Fruit fly (Drosophila melanogaster) whole organism, embryonic: ENCODE data around the gene CG10510.

ENCODE experiments used
- ATbp ChIP-seq: fragments of 200-800 bp; sonication (Bioruptor generic); optimal IDR thresholded peaks from 2 replicates; lab custom pipeline; 2017; ENCODE audit warnings: missing biosample characterization, mild to moderate bottlenecking, missing genetic modification characterization, missing genetic modification reagents
- Adf1 ChIP-seq: fragments of 200-800 bp; sonication (Bioruptor generic); IDR thresholded peaks from 2 replicates; pipeline ENCODE4 v1.3.6; 2022; ENCODE audit warnings: missing biosample characterization, missing genetic modification characterization
- BEAF-32 ChIP-seq: fragments of 200-800 bp; sonication (Bioruptor generic); optimal IDR thresholded peaks from 3 replicates; lab custom pipeline; 2017; ENCODE audit warnings: missing biosample characterization, missing genetic modification characterization, mild to moderate bottlenecking, moderate library complexity, missing genetic modification reagents
- CG10147 ChIP-seq: fragments of 200-800 bp; sonication (Bioruptor generic); optimal IDR thresholded peaks from 2 replicates; lab custom pipeline; 2019; ENCODE audit warnings: missing biosample characterization, mild to moderate bottlenecking, missing genetic modification characterization, moderate library complexity
- CG10959 ChIP-seq: fragments of 200-800 bp; sonication (Bioruptor generic); IDR thresholded peaks from 2 replicates; pipeline ENCODE4 v1.3.6; 2022; ENCODE audit warnings: missing biosample characterization, missing genetic modification characterization
- CG11456 ChIP-seq: fragments of 200-800 bp; sonication (Bioruptor generic); IDR thresholded peaks from 3 replicates; pipeline ENCODE4 v1.3.6; 2022; ENCODE audit warnings: missing biosample characterization, missing genetic modification characterization
- CG11723 ChIP-seq: fragments of 200-800 bp; sonication (Bioruptor generic); optimal IDR thresholded peaks from 2 replicates; lab custom pipeline; 2017; ENCODE audit warnings: missing biosample characterization, mild to moderate bottlenecking, missing genetic modification characterization
- CG15514 ChIP-seq: fragments of 200-800 bp; sonication (Bioruptor generic); optimal IDR thresholded peaks from 3 replicates; lab custom pipeline; 2017; ENCODE audit warnings: missing biosample characterization, missing genetic modification characterization, mild to moderate bottlenecking, moderate library complexity, missing genetic modification reagents
- CG17802 ChIP-seq: fragments of 200-800 bp; sonication (Bioruptor generic); optimal IDR thresholded peaks from 2 replicates; lab custom pipeline; 2018; ENCODE audit warnings: missing biosample characterization, mild to moderate bottlenecking, missing genetic modification characterization, moderate library complexity
- CG17829 ChIP-seq: fragments of 200-800 bp; optimal IDR thresholded peaks from 2 replicates; lab custom pipeline; 2019; ENCODE audit warnings: missing biosample characterization, mild to moderate bottlenecking, missing genetic modification characterization, moderate library complexity
- CG31224 ChIP-seq: fragments of 200-800 bp; sonication (Bioruptor generic); IDR thresholded peaks from 2 replicates; pipeline ENCODE4 v1.3.6; 2022; ENCODE audit warnings: missing biosample characterization, missing genetic modification characterization
- CG33213 ChIP-seq: fragments of 200-800 bp; sonication (Bioruptor generic); optimal IDR thresholded peaks from 3 replicates; lab custom pipeline; 2016; ENCODE audit warnings: missing biosample characterization, missing genetic modification characterization
- CG33557 ChIP-seq: fragments of 200-800 bp; sonication (Bioruptor generic); optimal IDR thresholded peaks from 2 replicates; lab custom pipeline; 2019; ENCODE audit warnings: missing biosample characterization, mild to moderate bottlenecking, missing genetic modification characterization, moderate library complexity
- CG4404 ChIP-seq: fragments of 200-800 bp; sonication (Bioruptor generic); IDR thresholded peaks from 2 replicates; pipeline ENCODE4 v1.3.6; 2022; ENCODE audit warnings: missing biosample characterization, missing genetic modification characterization
- CG5953 ChIP-seq: fragments of 200-800 bp; sonication (Bioruptor generic); IDR thresholded peaks from 2 replicates; pipeline ENCODE4 v1.3.6; 2022; ENCODE audit warnings: missing biosample characterization, missing genetic modification characterization
- CG6689 ChIP-seq: fragments of 200-800 bp; sonication (Bioruptor generic); IDR thresholded peaks from 2 replicates; pipeline ENCODE4 v1.3.6; 2022; ENCODE audit warnings: missing biosample characterization, missing genetic modification characterization
- CG7357 ChIP-seq: fragments of 200-800 bp; sonication (Bioruptor generic); IDR thresholded peaks from 3 replicates; pipeline ENCODE4 v1.3.6; 2022; ENCODE audit warnings: missing biosample characterization, missing genetic modification characterization
- CG7786 ChIP-seq: fragments of 200-800 bp; sonication (Bioruptor generic); optimal IDR thresholded peaks from 2 replicates; lab custom pipeline; 2016; ENCODE audit warnings: missing biosample characterization, missing genetic modification characterization
- CG8089 ChIP-seq: fragments of 200-800 bp; sonication (Bioruptor generic); optimal IDR thresholded peaks from 3 replicates; lab custom pipeline; 2016; ENCODE audit warnings: missing biosample characterization, missing genetic modification characterization
- Chrac-16 ChIP-seq: fragments of 200-800 bp; sonication (Bioruptor generic); optimal IDR thresholded peaks from 3 replicates; lab custom pipeline; 2016; ENCODE audit warnings: missing biosample characterization, missing genetic modification characterization
- Dip2 ChIP-seq: fragments of 200-800 bp; sonication (Bioruptor generic); IDR thresholded peaks from 2 replicates; pipeline ENCODE4 v1.3.6; 2022; ENCODE audit warnings: missing biosample characterization, missing genetic modification characterization
- Gug ChIP-seq: fragments of 200-800 bp; sonication (Bioruptor generic); IDR thresholded peaks from 4 replicates; pipeline ENCODE4 v1.3.6; 2022; ENCODE audit warnings: missing biosample characterization, missing genetic modification characterization
- H15 ChIP-seq: fragments of 200-800 bp; sonication (Bioruptor generic); IDR thresholded peaks from 3 replicates; pipeline ENCODE4 v1.3.6; 2022; ENCODE audit warnings: missing biosample characterization, missing genetic modification characterization
- HmgD ChIP-seq: fragments of 200-800 bp; sonication (Bioruptor generic); optimal IDR thresholded peaks from 3 replicates; lab custom pipeline; 2016; ENCODE audit warnings: missing biosample characterization, missing genetic modification characterization
- Hmx ChIP-seq: fragments of 200-800 bp; sonication (Bioruptor generic); optimal IDR thresholded peaks from 2 replicates; lab custom pipeline; 2016; ENCODE audit warnings: missing biosample characterization, missing genetic modification characterization
- Hr39 ChIP-seq: fragments of >200 bp; optimal IDR thresholded peaks from 2 replicates; lab custom pipeline; 2017
- Myb ChIP-seq: fragments of 200-800 bp; sonication (Bioruptor generic); optimal IDR thresholded peaks from 2 replicates; lab custom pipeline; 2016; ENCODE audit warnings: missing biosample characterization, missing genetic modification characterization
- Neu2 ChIP-seq: fragments of 200-800 bp; sonication (Bioruptor generic); optimal IDR thresholded peaks from 3 replicates; lab custom pipeline; 2016; ENCODE audit warnings: missing biosample characterization, missing genetic modification characterization, borderline replicate concordance
- TFAM ChIP-seq: fragments of 200-800 bp; sonication (Bioruptor generic); optimal IDR thresholded peaks from 2 replicates; lab custom pipeline; 2017; ENCODE audit warnings: missing biosample characterization, missing genetic modification characterization, inconsistent platforms
- Tbp ChIP-seq: fragments of >200 bp; optimal IDR thresholded peaks from 2 replicates; lab custom pipeline; 2018; ENCODE audit warnings: missing biosample characterization, missing genetic modification characterization
- Vsx1 ChIP-seq: fragments of 200-800 bp; sonication (Bioruptor generic); optimal IDR thresholded peaks from 2 replicates; lab custom pipeline; 2017; ENCODE audit warnings: missing biosample characterization, mild to moderate bottlenecking, missing genetic modification characterization, missing genetic modification reagents
- az2 ChIP-seq: fragments of 200-800 bp; sonication (Bioruptor generic); optimal IDR thresholded peaks from 3 replicates; lab custom pipeline; 2016; ENCODE audit warnings: missing biosample characterization, missing genetic modification characterization
- bigmax ChIP-seq: fragments of 200-800 bp; sonication (Bioruptor generic); optimal IDR thresholded peaks from 2 replicates; lab custom pipeline; 2018; ENCODE audit warnings: missing biosample characterization, mild to moderate bottlenecking, missing genetic modification characterization
- danr ChIP-seq: fragments of 200-800 bp; sonication (Bioruptor generic); IDR thresholded peaks from 2 replicates; pipeline ENCODE4 v1.3.6; 2022; ENCODE audit warnings: missing biosample characterization, missing genetic modification characterization
- dmrt11E ChIP-seq: fragments of 200-800 bp; sonication (Bioruptor generic); optimal IDR thresholded peaks from 3 replicates; lab custom pipeline; 2018; ENCODE audit warnings: missing biosample characterization, mild to moderate bottlenecking, missing genetic modification characterization, moderate library complexity
- dpn ChIP-seq, 2 experiments: fragments of 200-800 bp; sonication (Bioruptor generic); optimal IDR thresholded peaks; 3 replicates each; lab custom pipeline; 2016; ENCODE audit warnings: missing biosample characterization in 2 of 2, missing genetic modification characterization in 2 of 2
- esg ChIP-seq: fragments of 200-800 bp; sonication (Bioruptor generic); conservative IDR thresholded peaks from 2 replicates; pipeline ENCODE4 v1.3.6; 2022; ENCODE audit warnings: missing biosample characterization, missing genetic modification characterization
- ftz-f1 ChIP-seq: fragments of 200-800 bp; sonication (Bioruptor generic); optimal IDR thresholded peaks from 2 replicates; lab custom pipeline; 2016; ENCODE audit warnings: missing biosample characterization, missing genetic modification characterization
- gcm ChIP-seq: fragments of 200-800 bp; sonication (Bioruptor generic); optimal IDR thresholded peaks from 2 replicates; lab custom pipeline; 2019; ENCODE audit warnings: missing biosample characterization, mild to moderate bottlenecking, missing genetic modification characterization, moderate library complexity
- jing ChIP-seq: fragments of 200-800 bp; sonication (Bioruptor generic); optimal IDR thresholded peaks from 2 replicates; lab custom pipeline; 2018; ENCODE audit warnings: missing biosample characterization, mild to moderate bottlenecking, missing genetic modification characterization
- jumu ChIP-seq: fragments of 200-800 bp; sonication (Bioruptor generic); optimal IDR thresholded peaks from 3 replicates; lab custom pipeline; 2016; ENCODE audit warnings: missing biosample characterization, missing genetic modification characterization
- lmd ChIP-seq: fragments of 200-800 bp; sonication (Bioruptor generic); IDR thresholded peaks from 2 replicates; pipeline ENCODE4 v1.3.6; 2022; ENCODE audit warnings: missing biosample characterization, missing genetic modification characterization
- p53 ChIP-seq: fragments of 200-800 bp; sonication (Bioruptor generic); optimal IDR thresholded peaks from 2 replicates; lab custom pipeline; 2016; ENCODE audit warnings: missing biosample characterization, missing genetic modification characterization
- pan ChIP-seq, 4 experiments: fragments of >200 bp in 3 of 4; fragments of 200-800 bp in 1 of 4; sonication (Bioruptor generic) in 1 of 4; optimal IDR thresholded peaks in 3 of 4; IDR thresholded peaks in 1 of 4; 2 replicates each; pipeline versions ENCODE4 v1.3.6 to Lab custom; 2017 to 2022; ENCODE audit warnings: missing biosample characterization in 2 of 4, missing genetic modification characterization in 2 of 4, mixed read lengths in 1 of 4
- pb ChIP-seq: fragments of 200-800 bp; sonication (Bioruptor generic); optimal IDR thresholded peaks from 3 replicates; lab custom pipeline; 2016; ENCODE audit warnings: missing biosample characterization, missing genetic modification characterization
- phol ChIP-seq: fragments of 200-800 bp; sonication (Bioruptor generic); optimal IDR thresholded peaks from 3 replicates; lab custom pipeline; 2018; ENCODE audit warnings: missing biosample characterization, mild to moderate bottlenecking, missing genetic modification characterization, moderate library complexity
- tna ChIP-seq: fragments of 200-800 bp; sonication (Bioruptor generic); IDR thresholded peaks from 2 replicates; pipeline ENCODE4 v1.3.6; 2022; ENCODE audit warnings: missing biosample characterization, missing genetic modification characterization; ENCODE audit not compliant: partially characterized antibody
- trh ChIP-seq: fragments of 200-800 bp; sonication (Bioruptor generic); optimal IDR thresholded peaks from 2 replicates; lab custom pipeline; 2016; ENCODE audit warnings: missing biosample characterization, missing genetic modification characterization
- tup ChIP-seq: fragments of 200-800 bp; sonication (Bioruptor generic); optimal IDR thresholded peaks from 2 replicates; lab custom pipeline; 2016; ENCODE audit warnings: missing biosample characterization, mild to moderate bottlenecking, missing genetic modification characterization, moderate library complexity
- unpg ChIP-seq: fragments of 200-800 bp; sonication (Bioruptor generic); optimal IDR thresholded peaks from 3 replicates; lab custom pipeline; 2018; ENCODE audit warnings: missing biosample characterization, mild to moderate bottlenecking, missing genetic modification characterization, moderate library complexity

The CG10510 gene

DNA sequence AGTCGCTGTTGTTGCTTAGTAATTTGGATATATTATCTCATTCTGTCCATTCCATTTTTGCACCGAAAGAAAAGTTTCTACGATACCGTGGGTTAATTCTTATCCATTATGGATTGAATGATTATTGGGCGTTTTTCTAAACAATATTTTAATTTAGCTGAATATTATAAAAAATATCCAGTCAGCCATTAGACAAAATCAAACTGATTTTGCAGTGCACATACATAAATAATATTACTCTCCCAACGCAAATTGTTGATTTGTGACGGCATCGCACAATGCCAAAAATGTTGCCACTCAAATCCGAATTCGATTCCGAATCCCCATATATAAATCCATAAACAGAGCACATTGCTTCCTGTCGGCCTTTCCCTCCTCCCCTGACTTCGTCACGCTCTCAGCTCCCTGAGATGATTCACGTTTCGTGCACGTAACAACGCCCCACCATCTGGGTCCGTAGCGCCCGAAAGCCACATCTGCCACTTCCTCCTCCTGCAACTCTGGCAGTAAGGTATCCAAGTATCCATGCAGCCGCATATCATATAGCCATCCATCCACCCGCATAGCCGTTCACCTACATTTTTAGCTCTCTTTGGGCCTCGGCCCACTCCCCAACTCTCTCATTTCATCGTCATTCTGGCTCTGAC, 32.8 kb downstream of the CG10510 start (continued):
- TF ChIP-seq Vsx1 (GFP tag; lab: Kevin White, UChicago) (no peak), az2 (GFP tag; lab: Kevin White, UChicago) (peak; percentile 47), CG17829 (tag; lab: Kevin White, UChicago) (no peak), CG8089 (no peak), dpn (GFP tag; optimal IDR thresholded peaks at IDR 0.05; lab: Kevin White, UChicago) (peak; percentile 43 to 71), danr (GFP tag; lab: Robert Waterston, UW) (no peak), unpg (GFP tag; lab: Kevin White, UChicago) (no peak), Dip2 (no peak), HmgD (no peak), CG5953 (no peak), tup (GFP tag; lab: Kevin White, UChicago) (peak; percentile 8), p53 (GFP tag; lab: Kevin White, UChicago) (no peak), ftz-f1 (no peak), Tbp (GFP tag; lab: Kevin White, UChicago) (no peak), Hmx (GFP tag; lab: Kevin White, UChicago) (peak; percentile 45), Gug (GFP tag; lab: Robert Waterston, UW) (peak; percentile 68; the same call in 2 of the 4 replicates), BEAF-32 (GFP tag; lab: Kevin White, UChicago) (no peak), H15 (0 out of 3 replicates have a peak, but pooled peaks have one; percentile 14), Chrac-16 (GFP tag; lab: Kevin White, UChicago) (peak; percentile 49), CG6689 (peak; percentile 67), gcm (no peak), pan (optimal IDR thresholded peaks at IDR 0.05; lab: Kevin White, UChicago) (no peak), pan (GFP tag; optimal IDR thresholded peaks at IDR 0.05 in 1 of 2, IDR thresholded peaks at IDR 0.05 in 1 of 2) (peak in 1 of 2 experiments; percentile 69), CG7786 (GFP tag; lab: Kevin White, UChicago) (peak; percentile 55), CG11723 (GFP tag; lab: Kevin White, UChicago) (no peak), CG4404 (0 out of 2 replicates have a peak, but pooled peaks have one; percentile 18), CG33213 (GFP tag; lab: Kevin White, UChicago) (peak; percentile 1), tna (GFP tag; lab: Robert Waterston, UW) (no peak), pb (GFP tag; lab: Kevin White, UChicago) (no peak), esg (GFP tag; lab: Robert Waterston, UW) (peak; percentile 67), CG15514 (GFP tag; lab: Kevin White, UChicago) (peak; percentile 65), trh (no peak), Neu2 (GFP tag; lab: Kevin White, UChicago) (no peak), CG33557 (no peak), ATbp (GFP tag; lab: Kevin White, UChicago) (no peak), CG17802 (tag; lab: Kevin White, UChicago) (no peak), Myb (GFP tag; lab: Kevin White, UChicago) (peak; percentile 25), CG7357 (GFP tag; lab: Robert Waterston, UW) (peak; percentile 51; the same call in 2 of the 3 replicates), lmd (GFP tag; lab: Robert Waterston, UW) (peak; percentile 83), phol (tag; lab: Kevin White, UChicago) (peak; percentile 37), CG11456 (GFP tag; lab: Robert Waterston, UW) (peak; percentile 80), jumu (no peak), CG10959 (no peak), CG10147 (GFP tag; lab: Kevin White, UChicago) (peak; percentile 58), bigmax (GFP tag; lab: Kevin White, UChicago) (no peak), jing (no peak), TFAM (GFP tag; lab: Kevin White, UChicago) (no peak), CG31224 (GFP tag; lab: Robert Waterston, UW) (peak; percentile 70), Hr39 (lab: Kevin White, UChicago) (no peak), Adf1 (GFP tag; lab: Robert Waterston, UW) (peak; percentile 62), dmrt11E (tag; lab: Kevin White, UChicago) (no peak)
